Worm (Caenorhabditis elegans) whole organism, early embryonic: Measurements from ENCODE around the gene ula-1.

Experiments
- B0310.2 ChIP-seq: sonication (generic microtip); optimal IDR thresholded peaks from 2 replicates; lab custom pipeline; 2016; ENCODE audit warnings: mild to moderate bottlenecking, missing genetic modification characterization, missing compliant biosample characterization
- F13C5.2 ChIP-seq: sonication (generic microtip); optimal IDR thresholded peaks from 2 replicates; lab custom pipeline; 2017; ENCODE audit warnings: mild to moderate bottlenecking, missing genetic modification characterization, inconsistent platforms, missing compliant biosample characterization
- ama-1 ChIP-seq: fragments of 150-350 bp; optimal IDR thresholded peaks from 2 replicates; lab custom pipeline; 2014
- ceh-36 ChIP-seq: sonication (generic microtip); optimal IDR thresholded peaks from 2 replicates; lab custom pipeline; 2016; ENCODE audit warnings: missing genetic modification characterization, inconsistent platforms, missing compliant biosample characterization
- flt-1 ChIP-seq: fragments of 200-800 bp; sonication (Bioruptor generic); IDR thresholded peaks from 2 replicates; pipeline ENCODE4 v1.3.6; 2022; ENCODE audit warnings: missing genetic modification characterization, missing compliant biosample characterization
- hmbx-1 ChIP-seq: sonication (generic microtip); optimal IDR thresholded peaks from 2 replicates; lab custom pipeline; 2016; ENCODE audit warnings: mild to moderate bottlenecking, missing genetic modification characterization, missing compliant biosample characterization
- hmg-4 ChIP-seq: fragments of 200-800 bp; sonication (Bioruptor generic); optimal IDR thresholded peaks from 2 replicates; lab custom pipeline; 2018; ENCODE audit warnings: mild to moderate bottlenecking, missing genetic modification characterization, missing compliant biosample characterization
- pes-1 ChIP-seq: fragments of 200-800 bp; sonication (Bioruptor generic); IDR thresholded peaks from 2 replicates; pipeline ENCODE4 v1.3.6; 2022; ENCODE audit warnings: missing genetic modification reagents, missing genetic modification characterization, missing compliant biosample characterization
- scrt-1 ChIP-seq: fragments of 200-800 bp; sonication (Bioruptor generic); IDR thresholded peaks from 2 replicates; pipeline ENCODE4 v1.3.6; 2022; ENCODE audit warnings: missing genetic modification characterization, missing compliant biosample characterization
- tbx-11 ChIP-seq: fragments of 200-800 bp; sonication (Bioruptor generic); IDR thresholded peaks from 2 replicates; pipeline ENCODE4 v1.3.6; 2022; ENCODE audit warnings: missing genetic modification characterization, missing compliant biosample characterization
- tbx-37 ChIP-seq: fragments of 200-800 bp; sonication (Bioruptor generic); conservative IDR thresholded peaks from 2 replicates; pipeline ENCODE4 v1.3.6; 2022; ENCODE audit warnings: missing genetic modification reagents, missing genetic modification characterization, missing compliant biosample characterization
- tra-4 ChIP-seq: sonication (generic microtip); optimal IDR thresholded peaks from 2 replicates; lab custom pipeline; 2017; ENCODE audit warnings: missing genetic modification characterization, missing compliant biosample characterization

DNA sequence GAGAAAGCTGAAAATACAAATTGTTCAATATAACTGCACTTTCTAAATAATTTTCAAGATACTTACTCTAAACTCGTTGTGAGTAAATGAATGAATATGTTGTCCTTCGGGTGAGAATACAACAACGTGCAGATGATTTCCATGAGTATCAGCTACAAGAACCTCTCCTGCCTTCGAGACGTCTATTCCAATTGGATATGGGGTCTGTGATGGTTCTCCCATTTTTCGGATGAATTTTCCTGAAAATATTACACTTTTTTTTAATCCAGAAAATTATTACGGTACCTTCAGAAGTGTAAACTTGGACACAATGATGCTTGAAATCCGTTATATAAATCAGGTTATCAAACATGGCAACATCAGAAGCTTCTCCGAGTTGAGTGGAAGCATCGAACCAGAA lies 24.8 kb downstream of the ula-1 start:
- TF ChIP-seq ceh-36 (no peak), F13C5.2 (tag; lab: Kevin White, UChicago) (no peak), tbx-11 (GFP tag; lab: Robert Waterston, UW) (no peak), ama-1 (lab: Kevin White, UChicago) (no peak), tra-4 (tag; lab: Kevin White, UChicago) (no peak), scrt-1 (GFP tag; lab: Robert Waterston, UW) (no peak), tbx-37 (GFP tag; lab: Robert Waterston, UW) (no peak), flt-1 (no peak), B0310.2 (tag; lab: Kevin White, UChicago) (no peak), hmbx-1 (tag; lab: Kevin White, UChicago) (no peak), pes-1 (no peak), hmg-4 (GFP tag; lab: Kevin White, UChicago) (no peak)
